Worm (Caenorhabditis elegans): ENCODE results near the gene F54D5.5.

DNA sequence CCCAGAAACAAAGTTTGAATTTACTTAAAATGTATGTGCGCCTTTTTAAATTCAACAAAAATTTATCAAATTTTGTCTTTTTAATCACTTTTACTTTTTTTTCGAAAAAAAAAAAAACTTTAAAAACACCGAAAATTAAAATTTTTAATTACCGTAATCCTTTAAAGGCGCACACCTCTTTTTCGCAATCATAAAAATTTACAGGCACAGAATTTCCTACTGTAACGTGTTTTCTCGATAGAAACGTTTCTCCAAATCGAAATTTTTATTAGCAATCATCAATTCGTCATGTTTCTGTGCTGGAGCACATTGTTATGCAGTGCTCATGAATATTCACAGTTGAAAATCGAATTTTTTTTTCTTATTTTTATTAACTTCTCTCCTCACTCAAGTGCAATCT, 30.3 kb downstream of the F54D5.5 start:
- TF ChIP-seq unc-62 (GFP tag; optimal IDR thresholded peaks at IDR 0.05) (no peak), sptf-1 (tag; optimal IDR thresholded peaks at IDR 0.05) (no peak)
